Fruit fly (Drosophila melanogaster) whole organism, embryonic: ENCODE data around the gene Sec15.
A peak's percentile ranks its signal among the peaks of the same experiment; 100 is the strongest.

Source experiments
- Atf3 ChIP-seq: fragments of 200-800 bp; sonication (Bioruptor generic); optimal IDR thresholded peaks from 3 replicates; lab custom pipeline; 2016; ENCODE audit warnings: missing biosample characterization, missing genetic modification characterization
- BEAF-32 ChIP-seq: fragments of 200-800 bp; sonication (Bioruptor generic); optimal IDR thresholded peaks from 3 replicates; lab custom pipeline; 2017; ENCODE audit warnings: missing biosample characterization, missing genetic modification characterization, mild to moderate bottlenecking, moderate library complexity, missing genetic modification reagents
- Bgb ChIP-seq: fragments of 200-800 bp; sonication (Bioruptor generic); IDR thresholded peaks from 2 replicates; pipeline ENCODE4 v1.3.6; 2022; ENCODE audit warnings: missing biosample characterization, missing genetic modification characterization; ENCODE audit not compliant: partially characterized antibody
- CG10565 ChIP-seq: fragments of 200-800 bp; sonication (Bioruptor generic); optimal IDR thresholded peaks from 3 replicates; lab custom pipeline; 2016; ENCODE audit warnings: missing biosample characterization, mild to moderate bottlenecking, missing genetic modification characterization
- CG11504 ChIP-seq: fragments of 200-800 bp; sonication (Bioruptor generic); optimal IDR thresholded peaks from 3 replicates; lab custom pipeline; 2019; ENCODE audit warnings: missing biosample characterization, mild to moderate bottlenecking, missing genetic modification characterization, moderate library complexity
- CG13287 ChIP-seq: fragments of 200-800 bp; sonication (Bioruptor generic); IDR thresholded peaks from 2 replicates; pipeline ENCODE4 v1.3.6; 2022; ENCODE audit warnings: missing biosample characterization, missing genetic modification characterization; ENCODE audit not compliant: partially characterized antibody
- CG14710 ChIP-seq: fragments of 200-800 bp; sonication (Bioruptor generic); optimal IDR thresholded peaks from 3 replicates; lab custom pipeline; 2019; ENCODE audit warnings: missing biosample characterization, mild to moderate bottlenecking, missing genetic modification characterization, moderate library complexity
- CG1647 ChIP-seq: fragments of 200-800 bp; sonication (Bioruptor generic); optimal IDR thresholded peaks from 3 replicates; lab custom pipeline; 2016; ENCODE audit warnings: missing biosample characterization, missing genetic modification characterization
- CG16813 ChIP-seq: fragments of 200-800 bp; sonication (Bioruptor generic); IDR thresholded peaks from 3 replicates; pipeline ENCODE4 v1.3.6; 2022; ENCODE audit warnings: missing biosample characterization, missing genetic modification characterization; ENCODE audit not compliant: partially characterized antibody
- CG16815 ChIP-seq: fragments of 200-800 bp; sonication (Bioruptor generic); optimal IDR thresholded peaks from 3 replicates; lab custom pipeline; 2017; ENCODE audit warnings: missing biosample characterization, mild to moderate bottlenecking, missing genetic modification characterization
- CG17912 ChIP-seq: fragments of 200-800 bp; sonication (Bioruptor generic); optimal IDR thresholded peaks from 2 replicates; lab custom pipeline; 2018; ENCODE audit warnings: missing biosample characterization, mild to moderate bottlenecking, missing genetic modification characterization
- CG2199 ChIP-seq: fragments of 200-800 bp; sonication (Bioruptor generic); IDR thresholded peaks from 3 replicates; pipeline ENCODE4 v1.3.6; 2022; ENCODE audit warnings: missing biosample characterization, missing genetic modification characterization
- CG2202 ChIP-seq: fragments of 200-800 bp; sonication (Bioruptor generic); optimal IDR thresholded peaks from 2 replicates; lab custom pipeline; 2018; ENCODE audit warnings: missing biosample characterization, mild to moderate bottlenecking, missing genetic modification characterization
- CG31365 ChIP-seq: fragments of 200-800 bp; sonication (Bioruptor generic); optimal IDR thresholded peaks from 2 replicates; lab custom pipeline; 2018; ENCODE audit warnings: missing biosample characterization, mild to moderate bottlenecking, missing genetic modification characterization
- CG4282 ChIP-seq: fragments of 200-800 bp; sonication (Bioruptor generic); optimal IDR thresholded peaks from 2 replicates; lab custom pipeline; 2016; ENCODE audit warnings: missing biosample characterization, missing genetic modification characterization
- CG4707 ChIP-seq: fragments of 200-800 bp; sonication (Bioruptor generic); optimal IDR thresholded peaks from 2 replicates; lab custom pipeline; 2018; ENCODE audit warnings: missing biosample characterization, mild to moderate bottlenecking, missing genetic modification characterization, moderate library complexity
- CG6683 ChIP-seq: fragments of 200-800 bp; sonication (Bioruptor generic); optimal IDR thresholded peaks from 2 replicates; lab custom pipeline; 2017; ENCODE audit warnings: missing biosample characterization, mild to moderate bottlenecking, missing genetic modification characterization, missing genetic modification reagents
- CG8281 ChIP-seq: fragments of 200-800 bp; sonication (Bioruptor generic); optimal IDR thresholded peaks from 2 replicates; lab custom pipeline; 2018; ENCODE audit warnings: missing biosample characterization, mild to moderate bottlenecking, missing genetic modification characterization, moderate library complexity
- CG9727 ChIP-seq: fragments of 200-800 bp; sonication (Bioruptor generic); optimal IDR thresholded peaks from 3 replicates; lab custom pipeline; 2017; ENCODE audit warnings: missing biosample characterization, mild to moderate bottlenecking, missing genetic modification characterization
- CTCF ChIP-seq: fragments of 200-800 bp; sonication (Bioruptor generic); optimal IDR thresholded peaks from 2 replicates; lab custom pipeline; 2017; ENCODE audit warnings: missing biosample characterization, mild to moderate bottlenecking, missing genetic modification characterization, moderate library complexity
- CoRest ChIP-seq: fragments of 200-800 bp; sonication (Bioruptor generic); optimal IDR thresholded peaks from 3 replicates; lab custom pipeline; 2018; ENCODE audit warnings: missing biosample characterization, mild to moderate bottlenecking, missing genetic modification characterization, moderate library complexity
- Dek ChIP-seq: fragments of 200-800 bp; sonication (Bioruptor generic); optimal IDR thresholded peaks from 3 replicates; lab custom pipeline; 2019; ENCODE audit warnings: missing biosample characterization, mild to moderate bottlenecking, missing genetic modification characterization, moderate library complexity
- Dll ChIP-seq: fragments of 200-800 bp; sonication (Bioruptor generic); IDR thresholded peaks from 4 replicates; pipeline ENCODE4 v1.3.6; 2022; ENCODE audit warnings: missing biosample characterization, missing genetic modification characterization; ENCODE audit not compliant: partially characterized antibody
- Dp ChIP-seq: fragments of 200-800 bp; sonication (Bioruptor generic); optimal IDR thresholded peaks from 2 replicates; lab custom pipeline; 2018; ENCODE audit warnings: missing biosample characterization, mild to moderate bottlenecking, missing genetic modification characterization, moderate library complexity
- Eip74EF ChIP-seq, 2 experiments: fragments of 200-800 bp in 1 of 2; fragments of >200 bp in 1 of 2; sonication (Bioruptor generic) in 1 of 2; optimal IDR thresholded peaks; 2 replicates each; lab custom pipeline; 2017 to 2019; ENCODE audit warnings: missing biosample characterization in 2 of 2, missing genetic modification characterization in 2 of 2, mild to moderate bottlenecking in 1 of 2, moderate library complexity in 1 of 2
- H15 ChIP-seq: fragments of 200-800 bp; sonication (Bioruptor generic); IDR thresholded peaks from 3 replicates; pipeline ENCODE4 v1.3.6; 2022; ENCODE audit warnings: missing biosample characterization, missing genetic modification characterization
- HLHmδ ChIP-seq: fragments of 200-800 bp; sonication (Bioruptor generic); optimal IDR thresholded peaks from 2 replicates; lab custom pipeline; 2018; ENCODE audit warnings: missing biosample characterization, mild to moderate bottlenecking, missing genetic modification characterization, moderate library complexity
- Max ChIP-seq: fragments of 200-800 bp; sonication (Bioruptor generic); optimal IDR thresholded peaks from 2 replicates; lab custom pipeline; 2016; ENCODE audit warnings: missing biosample characterization, mild to moderate bottlenecking, missing genetic modification characterization
- Myb ChIP-seq: fragments of 200-800 bp; sonication (Bioruptor generic); optimal IDR thresholded peaks from 2 replicates; lab custom pipeline; 2016; ENCODE audit warnings: missing biosample characterization, missing genetic modification characterization
- Opbp ChIP-seq: fragments of 200-800 bp; sonication (Bioruptor generic); IDR thresholded peaks from 3 replicates; pipeline ENCODE4 v1.3.6; 2022; ENCODE audit warnings: missing biosample characterization, missing genetic modification characterization; ENCODE audit not compliant: partially characterized antibody
- Ravus ChIP-seq: fragments of 200-800 bp; sonication (Bioruptor generic); IDR thresholded peaks from 2 replicates; pipeline ENCODE4 v1.3.6; 2022; ENCODE audit warnings: missing biosample characterization, missing genetic modification characterization
- Scr ChIP-seq: fragments of 200-800 bp; sonication (Bioruptor generic); IDR thresholded peaks from 2 replicates; pipeline ENCODE4 v1.3.6; 2022; ENCODE audit warnings: missing biosample characterization, missing genetic modification characterization; ENCODE audit not compliant: partially characterized antibody
- bowl ChIP-seq: fragments of 200-800 bp; sonication (Bioruptor generic); IDR thresholded peaks from 2 replicates; pipeline ENCODE4 v1.3.6; 2022; ENCODE audit warnings: missing biosample characterization, missing genetic modification characterization
- btn ChIP-seq: fragments of 200-800 bp; sonication (Bioruptor generic); optimal IDR thresholded peaks from 2 replicates; lab custom pipeline; 2016; ENCODE audit warnings: missing biosample characterization, missing genetic modification characterization
- cg ChIP-seq: fragments of 200-800 bp; sonication (Bioruptor generic); optimal IDR thresholded peaks from 3 replicates; lab custom pipeline; 2019; ENCODE audit warnings: missing biosample characterization, mild to moderate bottlenecking, missing genetic modification characterization, moderate library complexity
- disco-r ChIP-seq: fragments of 200-800 bp; sonication (Bioruptor generic); optimal IDR thresholded peaks from 2 replicates; lab custom pipeline; 2016; ENCODE audit warnings: missing biosample characterization, missing genetic modification characterization
- fd96Cb ChIP-seq: fragments of 200-800 bp; sonication (Bioruptor generic); optimal IDR thresholded peaks from 2 replicates; lab custom pipeline; 2018; ENCODE audit warnings: missing biosample characterization, mild to moderate bottlenecking, missing genetic modification characterization, moderate library complexity
- gcm2 ChIP-seq: fragments of 200-800 bp; sonication (Bioruptor generic); optimal IDR thresholded peaks from 2 replicates; lab custom pipeline; 2016; ENCODE audit warnings: missing biosample characterization, missing genetic modification characterization
- gsb ChIP-seq: fragments of 200-800 bp; sonication (Bioruptor generic); IDR thresholded peaks from 2 replicates; pipeline ENCODE4 v1.3.6; 2022; ENCODE audit warnings: missing biosample characterization, missing genetic modification characterization
- hth ChIP-seq: fragments of >200 bp; optimal IDR thresholded peaks from 2 replicates; lab custom pipeline; 2017; ENCODE audit warnings: inconsistent platforms
- insv ChIP-seq, 2 experiments: fragments of 200-800 bp; sonication (Bioruptor generic); optimal IDR thresholded peaks; 3 replicates each; lab custom pipeline; 2016 to 2018; ENCODE audit warnings: missing biosample characterization in 2 of 2, missing genetic modification characterization in 2 of 2
- knrl ChIP-seq: fragments of 200-800 bp; sonication (Bioruptor generic); IDR thresholded peaks from 3 replicates; pipeline ENCODE4 v1.3.6; 2022; ENCODE audit warnings: missing biosample characterization, missing genetic modification characterization; ENCODE audit not compliant: partially characterized antibody
- nmo ChIP-seq: fragments of 200-800 bp; sonication (Bioruptor generic); optimal IDR thresholded peaks from 2 replicates; lab custom pipeline; 2018; ENCODE audit warnings: missing biosample characterization, mild to moderate bottlenecking, missing genetic modification characterization, moderate library complexity
- org-1 ChIP-seq: fragments of 200-800 bp; sonication (Bioruptor generic); optimal IDR thresholded peaks from 2 replicates; lab custom pipeline; 2017; ENCODE audit warnings: missing biosample characterization, missing genetic modification characterization
- sima ChIP-seq: fragments of 200-800 bp; sonication (Bioruptor generic); optimal IDR thresholded peaks from 2 replicates; lab custom pipeline; 2016; ENCODE audit warnings: missing biosample characterization, missing genetic modification characterization
- stwl ChIP-seq: fragments of 200-800 bp; sonication (Bioruptor generic); optimal IDR thresholded peaks from 3 replicates; lab custom pipeline; 2018; ENCODE audit warnings: missing biosample characterization, mild to moderate bottlenecking, missing genetic modification characterization, moderate library complexity
- vvl ChIP-seq: fragments of 200-800 bp; sonication (Bioruptor generic); IDR thresholded peaks from 2 replicates; pipeline ENCODE4 v1.3.6; 2022; ENCODE audit warnings: missing biosample characterization, missing genetic modification characterization

Gene Sec15

DNA sequence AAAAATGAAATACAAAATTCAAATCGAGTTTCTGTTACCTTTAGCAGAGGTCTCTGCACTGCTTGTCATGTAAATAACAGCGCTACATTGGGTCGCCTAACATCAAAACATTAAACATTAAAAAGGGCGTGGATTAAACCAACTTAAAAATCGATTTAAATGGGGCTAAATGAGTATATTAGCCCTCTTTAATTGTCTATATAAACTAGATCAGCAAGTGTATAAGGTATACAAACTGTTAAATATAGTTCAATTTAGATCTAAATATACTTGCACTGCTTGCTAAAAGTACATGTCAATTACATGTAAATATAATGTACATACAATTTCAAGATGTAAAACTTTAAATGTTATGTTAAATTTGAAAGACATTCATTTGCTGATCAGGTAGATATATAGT is 38.0 kb downstream of the Sec15 start (continued):
- TF ChIP-seq cg (GFP tag; lab: Kevin White, UChicago) (no peak), stwl (peak; percentile 19), Ravus (GFP tag; lab: Robert Waterston, UW) (no peak), Dll (GFP tag; lab: Robert Waterston, UW) (no peak), CTCF (peak; percentile 81), Opbp (GFP tag; lab: Robert Waterston, UW) (no peak), org-1 (GFP tag; lab: Kevin White, UChicago) (no peak), BEAF-32 (GFP tag; lab: Kevin White, UChicago) (no peak), CG4282 (GFP tag; lab: Kevin White, UChicago) (no peak), hth (lab: Kevin White, UChicago) (no peak), gsb (GFP tag; lab: Robert Waterston, UW) (no peak), fd96Cb (tag; lab: Kevin White, UChicago) (no peak), H15 (GFP tag; lab: Robert Waterston, UW) (no peak), insv (GFP tag; optimal IDR thresholded peaks at IDR 0.05; lab: Kevin White, UChicago) (peak in 1 of 2 experiments; percentile 4), CG16813 (GFP tag; lab: Robert Waterston, UW) (peak; percentile 52; the same call in 2 of the 3 replicates), Dp (peak; percentile 20), CG17912 (GFP tag; lab: Kevin White, UChicago) (no peak), Scr (peak; percentile 40; the same call in 1 of the 2 replicates), knrl (GFP tag; lab: Robert Waterston, UW) (peak; percentile 62), CG2199 (no peak), CG16815 (GFP tag; lab: Kevin White, UChicago) (no peak), Bgb (peak; percentile 43), CG8281 (tag; lab: Kevin White, UChicago) (no peak), gcm2 (no peak), CG9727 (no peak), CG4707 (GFP tag; lab: Kevin White, UChicago) (no peak), CG6683 (GFP tag; lab: Kevin White, UChicago) (no peak), sima (GFP tag; lab: Kevin White, UChicago) (no peak), btn (GFP tag; lab: Kevin White, UChicago) (no peak), disco-r (GFP tag; lab: Kevin White, UChicago) (no peak), Dek (tag; lab: Kevin White, UChicago) (no peak), CG11504 (tag; lab: Kevin White, UChicago) (no peak), CG13287 (GFP tag; lab: Robert Waterston, UW) (no peak; the same call in 1 of the 2 replicates), CG2202 (tag; lab: Kevin White, UChicago) (no peak), CG14710 (peak; percentile 12), Max (GFP tag; lab: Kevin White, UChicago) (no peak), bowl (GFP tag; lab: Robert Waterston, UW) (no peak), Atf3 (no peak), CoRest (tag; lab: Kevin White, UChicago) (no peak), HLHmδ (GFP tag; lab: Kevin White, UChicago) (no peak), vvl (GFP tag; lab: Robert Waterston, UW) (no peak), CG1647 (GFP tag; lab: Kevin White, UChicago) (no peak), CG10565 (GFP tag; lab: Kevin White, UChicago) (no peak), CG31365 (peak; percentile 91), Myb (peak; percentile 59), nmo (GFP tag; lab: Kevin White, UChicago) (peak; percentile 11), Eip74EF (GFP tag; optimal IDR thresholded peaks at IDR 0.05; lab: Kevin White, UChicago) (peak in 1 of 2 experiments; percentile 72)
